Worm (Caenorhabditis elegans) whole organism, mixed stage, embryonic: ENCODE results near the gene zfp-2.

Experiments used
- blmp-1 ChIP-seq: fragments of 150-350 bp; optimal IDR thresholded peaks from 2 replicates; lab custom pipeline; 2014; ENCODE audit warnings: missing biosample characterization, missing genetic modification characterization
- ceh-43 ChIP-seq: fragments of 200-800 bp; sonication (Bioruptor generic); optimal IDR thresholded peaks from 2 replicates; lab custom pipeline; 2018; ENCODE audit warnings: mild to moderate bottlenecking, missing genetic modification characterization, moderate library complexity, missing compliant biosample characterization
- ces-1 ChIP-seq: fragments of 150-350 bp; optimal IDR thresholded peaks from 2 replicates; lab custom pipeline; 2014; ENCODE audit warnings: missing biosample characterization, missing genetic modification reagents, missing genetic modification characterization
- elt-1 ChIP-seq: sonication (generic microtip); optimal IDR thresholded peaks from 2 replicates; lab custom pipeline; 2017; ENCODE audit warnings: missing genetic modification characterization, mild to moderate bottlenecking, missing compliant biosample characterization, antibody characterized with exemption, moderate library complexity, borderline replicate concordance; ENCODE audit not compliant: insufficient read depth
- elt-3 ChIP-seq: fragments of 150-350 bp; optimal IDR thresholded peaks from 2 replicates; lab custom pipeline; 2014; ENCODE audit warnings: missing biosample characterization, missing genetic modification characterization
- ham-2 ChIP-seq: fragments of 200-800 bp; sonication (Bioruptor generic); optimal IDR thresholded peaks from 2 replicates; lab custom pipeline; 2018; ENCODE audit warnings: mild to moderate bottlenecking, missing genetic modification characterization, missing compliant biosample characterization
- mab-5 ChIP-seq: fragments of 150-350 bp; optimal IDR thresholded peaks from 2 replicates; lab custom pipeline; 2014; ENCODE audit warnings: missing biosample characterization, missing genetic modification characterization
- mep-1 ChIP-seq: fragments of 150-350 bp; optimal IDR thresholded peaks from 2 replicates; lab custom pipeline; 2017; ENCODE audit warnings: missing biosample characterization, missing genetic modification reagents, missing genetic modification characterization, inconsistent platforms
- nhr-76 ChIP-seq: sonication (generic microtip); optimal IDR thresholded peaks from 2 replicates; lab custom pipeline; 2017; ENCODE audit warnings: missing biosample characterization, missing genetic modification characterization
- pha-4 ChIP-seq: fragments of 150-350 bp; optimal IDR thresholded peaks from 2 replicates; lab custom pipeline; 2018; ENCODE audit warnings: missing biosample characterization, missing genetic modification reagents, missing genetic modification characterization
- snpc-4 ChIP-seq: fragments of 150-350 bp; optimal IDR thresholded peaks from 2 replicates; lab custom pipeline; 2014; ENCODE audit warnings: missing biosample characterization, missing genetic modification characterization
- unc-39 ChIP-seq: fragments of 150-350 bp; optimal IDR thresholded peaks from 2 replicates; lab custom pipeline; 2014; ENCODE audit warnings: missing biosample characterization, missing genetic modification characterization
- unc-62 ChIP-seq: fragments of 150-350 bp; optimal IDR thresholded peaks from 2 replicates; lab custom pipeline; 2014; ENCODE audit warnings: missing biosample characterization, missing genetic modification reagents, missing genetic modification characterization

DNA sequence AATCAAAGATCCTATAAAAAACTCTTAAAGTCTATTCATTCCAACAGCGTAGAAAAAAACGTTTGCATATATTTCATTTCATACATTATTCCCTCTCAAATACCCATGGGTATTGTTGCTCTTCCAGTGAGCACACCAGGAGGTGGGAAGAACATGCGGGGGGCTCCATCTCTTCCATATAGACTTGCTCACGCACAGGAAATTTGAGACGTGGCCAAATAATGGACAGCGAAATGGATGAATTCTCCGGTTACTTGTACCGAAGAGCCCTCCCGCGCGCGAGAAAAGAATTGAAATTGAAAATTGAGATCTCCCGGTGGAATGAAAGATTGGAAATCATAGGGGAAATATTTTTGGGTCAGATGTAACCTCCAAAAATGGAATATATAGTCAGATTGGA, 20.2 kb downstream of the zfp-2 start:
- TF ChIP-seq ces-1 (GFP tag; lab: Kevin White, UChicago) (no peak), pha-4 (tag; lab: Kevin White, UChicago) (no peak), snpc-4 (no peak), unc-39 (no peak), mep-1 (tag; lab: Kevin White, UChicago) (no peak), ceh-43 (GFP tag; lab: Kevin White, UChicago) (no peak), nhr-76 (tag; lab: Kevin White, UChicago) (no peak), ham-2 (GFP tag; lab: Kevin White, UChicago) (no peak), blmp-1 (tag; lab: Kevin White, UChicago) (no peak), elt-1 (tag; lab: Kevin White, UChicago) (no peak), elt-3 (no peak), unc-62 (no peak), mab-5 (tag; lab: Kevin White, UChicago) (no peak)
